Worm (Caenorhabditis elegans) whole organism, young adult: Measurements from ENCODE around the gene txt-9.

Experiments
- B0019.2 ChIP-seq: fragments of 200-800 bp; sonication (Bioruptor generic); conservative IDR thresholded peaks from 2 replicates; pipeline ENCODE4 v1.3.6; 2022; ENCODE audit warnings: missing genetic modification reagents, missing genetic modification characterization, missing compliant biosample characterization
- B0035.1 ChIP-seq: sonication (generic microtip); optimal IDR thresholded peaks from 2 replicates; lab custom pipeline; 2016; ENCODE audit warnings: missing genetic modification characterization, mild to moderate bottlenecking, missing compliant biosample characterization, missing genotype, missing genetic modification reagents
- B0261.1 ChIP-seq: sonication (generic microtip); optimal IDR thresholded peaks from 2 replicates; lab custom pipeline; 2016; ENCODE audit warnings: mild to moderate bottlenecking, missing genetic modification characterization, moderate library complexity, missing compliant biosample characterization
- B0336.3 ChIP-seq: fragments of 200-800 bp; sonication (Bioruptor generic); IDR thresholded peaks from 2 replicates; pipeline ENCODE4 v1.3.6; 2022; ENCODE audit warnings: missing genetic modification characterization, missing compliant biosample characterization
- D2030.7 ChIP-seq: fragments of 200-800 bp; sonication (Bioruptor generic); IDR thresholded peaks from 2 replicates; pipeline ENCODE4 v1.3.6; 2022; ENCODE audit warnings: missing genetic modification reagents, missing genetic modification characterization, missing compliant biosample characterization
- F39B2.1 ChIP-seq: fragments of 200-800 bp; sonication (Bioruptor generic); IDR thresholded peaks from 2 replicates; pipeline ENCODE4 v1.3.6; 2022; ENCODE audit warnings: missing genetic modification reagents, missing genetic modification characterization, missing compliant biosample characterization
- F49E8.2 ChIP-seq: sonication (generic microtip); optimal IDR thresholded peaks from 3 replicates; lab custom pipeline; 2017; ENCODE audit warnings: missing genetic modification characterization, mild to moderate bottlenecking, missing compliant biosample characterization, antibody characterized with exemption, moderate library complexity; ENCODE audit not compliant: insufficient read depth
- F57C9.4 ChIP-seq: sonication (generic microtip); optimal IDR thresholded peaks from 2 replicates; lab custom pipeline; 2017; ENCODE audit warnings: mild to moderate bottlenecking, missing genetic modification characterization, missing compliant biosample characterization
- K11D2.4 ChIP-seq: fragments of 200-800 bp; sonication (Bioruptor generic); IDR thresholded peaks from 2 replicates; pipeline ENCODE4 v1.3.6; 2022; ENCODE audit warnings: missing genetic modification reagents, missing genetic modification characterization, missing compliant biosample characterization
- Y53G8AR.9 ChIP-seq: fragments of 200-800 bp; sonication (Bioruptor generic); conservative IDR thresholded peaks from 2 replicates; pipeline ENCODE4 v1.3.6; 2022; ENCODE audit warnings: missing genetic modification reagents, missing genetic modification characterization, missing compliant biosample characterization
- Y56A3A.18 ChIP-seq: fragments of 200-800 bp; sonication (Bioruptor generic); IDR thresholded peaks from 2 replicates; pipeline ENCODE4 v1.3.6; 2022; ENCODE audit warnings: missing genetic modification reagents, missing genetic modification characterization, missing compliant biosample characterization
- akir-1 ChIP-seq: fragments of 200-800 bp; sonication (Bioruptor generic); optimal IDR thresholded peaks from 2 replicates; lab custom pipeline; 2018; ENCODE audit warnings: mild to moderate bottlenecking, missing genetic modification characterization, moderate library complexity, missing compliant biosample characterization
- atf-7 ChIP-seq: sonication (generic microtip); optimal IDR thresholded peaks from 2 replicates; lab custom pipeline; 2017; ENCODE audit warnings: mild to moderate bottlenecking, missing genetic modification characterization, missing compliant biosample characterization
- attf-3 ChIP-seq: fragments of 200-800 bp; sonication (Bioruptor generic); conservative IDR thresholded peaks from 2 replicates; pipeline ENCODE4 v1.3.6; 2022; ENCODE audit warnings: missing genetic modification reagents, missing genetic modification characterization, missing compliant biosample characterization
- attf-5 ChIP-seq: fragments of 200-800 bp; sonication (Bioruptor generic); optimal IDR thresholded peaks from 2 replicates; lab custom pipeline; 2018; ENCODE audit warnings: mild to moderate bottlenecking, missing genetic modification characterization, missing compliant biosample characterization
- bed-2 ChIP-seq: fragments of 200-800 bp; sonication (Bioruptor generic); IDR thresholded peaks from 2 replicates; pipeline ENCODE4 v1.3.6; 2022; ENCODE audit warnings: missing genetic modification reagents, missing genetic modification characterization, missing compliant biosample characterization
- ceh-100 ChIP-seq: fragments of 200-800 bp; sonication (Bioruptor generic); IDR thresholded peaks from 2 replicates; pipeline ENCODE4 v1.3.6; 2022; ENCODE audit warnings: missing genetic modification reagents, missing genetic modification characterization, missing compliant biosample characterization
- ceh-40 ChIP-seq: fragments of 200-800 bp; sonication (Bioruptor generic); IDR thresholded peaks from 2 replicates; pipeline ENCODE4 v1.3.6; 2022; ENCODE audit warnings: missing genetic modification characterization, missing compliant biosample characterization
- chd-7 ChIP-seq: sonication (generic microtip); optimal IDR thresholded peaks from 2 replicates; lab custom pipeline; 2016; ENCODE audit warnings: mild to moderate bottlenecking, missing genetic modification characterization, moderate library complexity, missing compliant biosample characterization
- dpl-1 ChIP-seq: fragments of 150-350 bp; optimal IDR thresholded peaks from 2 replicates; lab custom pipeline; 2014; ENCODE audit warnings: missing biosample characterization, missing genetic modification reagents, missing genetic modification characterization
- efl-1 ChIP-seq: fragments of 150-350 bp; optimal IDR thresholded peaks from 2 replicates; lab custom pipeline; 2014; ENCODE audit warnings: missing biosample characterization, missing genetic modification reagents, missing genetic modification characterization
- egl-18 ChIP-seq: fragments of 200-800 bp; sonication (Bioruptor generic); IDR thresholded peaks from 2 replicates; pipeline ENCODE4 v1.3.6; 2022; ENCODE audit warnings: missing genetic modification reagents, missing genetic modification characterization, missing compliant biosample characterization
- egl-44 ChIP-seq: fragments of 200-800 bp; sonication (Bioruptor generic); IDR thresholded peaks from 2 replicates; pipeline ENCODE4 v1.3.6; 2022; ENCODE audit warnings: missing genetic modification reagents, missing genetic modification characterization, missing compliant biosample characterization
- ets-4 ChIP-seq: fragments of 200-800 bp; sonication (Bioruptor generic); optimal IDR thresholded peaks from 2 replicates; lab custom pipeline; 2018; ENCODE audit warnings: mild to moderate bottlenecking, missing genetic modification characterization, missing compliant biosample characterization
- fkh-3 ChIP-seq: sonication (generic microtip); optimal IDR thresholded peaks from 2 replicates; lab custom pipeline; 2016; ENCODE audit warnings: mild to moderate bottlenecking, missing genetic modification characterization, missing compliant biosample characterization
- gei-17 ChIP-seq: fragments of 200-800 bp; sonication (Bioruptor generic); optimal IDR thresholded peaks from 2 replicates; lab custom pipeline; 2018; ENCODE audit warnings: mild to moderate bottlenecking, missing genetic modification characterization, missing compliant biosample characterization
- him-1 ChIP-seq: sonication (generic microtip); optimal IDR thresholded peaks from 2 replicates; lab custom pipeline; 2016; ENCODE audit warnings: missing genotype, missing genetic modification reagents, missing genetic modification characterization, missing compliant biosample characterization
- hlh-12 ChIP-seq: sonication (generic microtip); optimal IDR thresholded peaks from 2 replicates; lab custom pipeline; 2016; ENCODE audit warnings: missing genetic modification characterization, missing compliant biosample characterization
- hmg-1.2 ChIP-seq: fragments of 200-800 bp; sonication (Bioruptor generic); IDR thresholded peaks from 2 replicates; pipeline ENCODE4 v1.3.6; 2022; ENCODE audit warnings: missing genetic modification reagents, missing genetic modification characterization, missing compliant biosample characterization
- lag-1 ChIP-seq: fragments of 200-800 bp; sonication (Bioruptor generic); IDR thresholded peaks from 2 replicates; pipeline ENCODE4 v1.3.6; 2022; ENCODE audit warnings: missing genetic modification reagents, missing genetic modification characterization, missing compliant biosample characterization
- madf-10 ChIP-seq: sonication (generic microtip); optimal IDR thresholded peaks from 2 replicates; lab custom pipeline; 2016; ENCODE audit warnings: mild to moderate bottlenecking, missing genetic modification characterization, missing compliant biosample characterization
- madf-8 ChIP-seq: fragments of 200-800 bp; sonication (Bioruptor generic); conservative IDR thresholded peaks from 2 replicates; pipeline ENCODE4 v1.3.6; 2022; ENCODE audit warnings: missing genetic modification reagents, missing genetic modification characterization, missing compliant biosample characterization
- mxl-1 ChIP-seq: sonication (generic microtip); optimal IDR thresholded peaks from 2 replicates; lab custom pipeline; 2016; ENCODE audit warnings: missing genetic modification characterization, missing compliant biosample characterization
- nhr-120 ChIP-seq: fragments of 200-800 bp; sonication (Bioruptor generic); IDR thresholded peaks from 2 replicates; pipeline ENCODE4 v1.3.6; 2022; ENCODE audit warnings: missing genetic modification characterization, missing compliant biosample characterization
- nhr-179 ChIP-seq: sonication (generic microtip); optimal IDR thresholded peaks from 2 replicates; lab custom pipeline; 2016; ENCODE audit warnings: mild to moderate bottlenecking, missing genetic modification characterization, missing compliant biosample characterization
- nhr-90 ChIP-seq: sonication (generic microtip); optimal IDR thresholded peaks from 2 replicates; lab custom pipeline; 2016; ENCODE audit warnings: missing genotype, mild to moderate bottlenecking, missing genetic modification characterization, missing compliant biosample characterization
- pha-4 ChIP-seq: fragments of 150-350 bp; sonication (generic microtip); optimal IDR thresholded peaks from 2 replicates; lab custom pipeline; 2014; ENCODE audit warnings: missing biosample characterization, missing genetic modification reagents, missing genetic modification characterization
- rec-8 ChIP-seq, 2 experiments: sonication (generic microtip); optimal IDR thresholded peaks; 2 replicates each; lab custom pipeline; 2016; ENCODE audit warnings: mild to moderate bottlenecking in 2 of 2, missing genetic modification characterization in 2 of 2, missing genetic modification reagents in 2 of 2, missing genotype in 2 of 2, missing biosample characterization in 1 of 2, missing compliant biosample characterization in 1 of 2, moderate library complexity in 1 of 2
- sdz-38 ChIP-seq: sonication (generic microtip); optimal IDR thresholded peaks from 2 replicates; lab custom pipeline; 2016; ENCODE audit warnings: missing genotype, missing genetic modification characterization, missing compliant biosample characterization
- snpc-1.3 ChIP-seq: sonication (generic microtip); optimal IDR thresholded peaks from 2 replicates; lab custom pipeline; 2017; ENCODE audit warnings: missing genetic modification characterization, mild to moderate bottlenecking, missing compliant biosample characterization, antibody characterized with exemption, moderate library complexity, missing genotype, missing genetic modification reagents; ENCODE audit not compliant: insufficient read depth
- tlf-1 ChIP-seq: fragments of 200-800 bp; sonication (Bioruptor generic); optimal IDR thresholded peaks from 2 replicates; lab custom pipeline; 2018; ENCODE audit warnings: mild to moderate bottlenecking, missing genetic modification characterization, missing compliant biosample characterization
- unc-130 ChIP-seq: sonication (generic microtip); optimal IDR thresholded peaks from 2 replicates; lab custom pipeline; 2016; ENCODE audit warnings: missing genetic modification reagents, missing genetic modification characterization, missing compliant biosample characterization
- xnd-1 ChIP-seq: sonication (generic microtip); optimal IDR thresholded peaks from 2 replicates; lab custom pipeline; 2016; ENCODE audit warnings: missing genotype, missing genetic modification reagents, missing genetic modification characterization, missing compliant biosample characterization
- ztf-25 ChIP-seq: fragments of 200-800 bp; sonication (Bioruptor generic); IDR thresholded peaks from 2 replicates; pipeline ENCODE4 v1.3.6; 2022; ENCODE audit warnings: missing genetic modification reagents, missing genetic modification characterization, missing compliant biosample characterization
- ztf-26 ChIP-seq: sonication (generic microtip); optimal IDR thresholded peaks from 2 replicates; lab custom pipeline; 2017; ENCODE audit warnings: missing genetic modification characterization, missing compliant biosample characterization
- ztf-3 ChIP-seq: fragments of 200-800 bp; sonication (Bioruptor generic); optimal IDR thresholded peaks from 2 replicates; lab custom pipeline; 2018; ENCODE audit warnings: mild to moderate bottlenecking, missing genetic modification characterization, missing compliant biosample characterization

txt-9 gene

DNA sequence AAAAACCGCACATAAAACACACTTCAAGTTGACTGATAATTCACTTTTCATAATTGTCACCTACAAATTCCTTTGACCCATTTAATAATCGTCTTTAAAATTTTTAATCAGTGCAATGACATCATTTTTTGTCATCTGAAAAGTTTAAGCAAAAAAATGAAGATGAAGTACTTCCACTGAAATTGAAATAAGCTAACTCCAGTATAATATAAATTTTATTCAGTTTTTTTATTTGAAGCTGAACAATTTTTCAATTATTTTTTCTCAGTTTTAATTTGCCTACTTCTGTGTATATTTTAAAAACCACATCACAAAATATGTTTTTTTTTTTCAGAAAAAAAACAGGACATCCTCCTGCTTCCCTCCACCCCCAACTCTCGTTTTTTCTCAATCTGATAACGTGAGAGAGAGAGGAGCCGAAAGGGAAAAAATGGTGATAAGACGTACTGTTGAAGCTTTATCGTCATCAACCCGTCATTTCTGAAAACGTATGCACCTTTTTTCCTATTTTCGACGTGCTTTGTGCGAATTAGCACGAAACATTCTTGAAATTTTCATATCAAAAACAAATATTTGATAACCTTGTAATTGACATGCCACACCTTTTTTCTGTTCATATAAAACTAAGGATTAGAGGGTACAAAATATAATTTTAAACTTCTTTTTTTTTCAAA is 18.3 kb downstream of the txt-9 start, which contains the start of the genes C04G6.11 and mpk-2 (continued):
- TF ChIP-seq egl-18 (GFP tag; lab: Robert Waterston, UW), result no peak
- no peak for TF ChIP-seq K11D2.4 (GFP tag; lab: Robert Waterston, UW)
- no peak for TF ChIP-seq bed-2 (GFP tag; lab: Robert Waterston, UW)
- peak; percentile 22 for TF ChIP-seq madf-10
- no peak for TF ChIP-seq fkh-3 (tag; lab: Kevin White, UChicago)
- TF ChIP-seq, all 124 proteins: peak for 6

DNA sequence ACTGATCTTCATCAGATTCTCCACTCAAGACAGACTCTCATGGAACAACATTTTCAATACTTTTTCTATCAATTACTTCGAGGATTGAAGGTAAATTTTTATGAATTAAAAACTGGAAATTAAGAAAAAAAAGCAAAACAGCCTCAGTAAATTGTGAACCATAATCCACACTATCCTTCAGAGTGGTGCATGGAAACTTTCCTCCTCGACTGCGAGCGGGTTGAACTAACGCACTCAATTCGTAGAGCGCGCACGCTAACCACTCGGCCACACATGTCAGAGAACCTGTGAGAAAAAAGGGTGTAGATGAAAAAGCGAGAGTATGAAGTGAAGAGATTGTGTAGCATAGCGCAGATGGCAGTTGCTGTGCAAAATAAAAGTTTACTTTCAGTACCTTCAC is 19.4 kb downstream of the txt-9 start:
- TF ChIP-seq nhr-90 (tag; lab: Kevin White, UChicago) (peak; percentile 97), egl-44 (GFP tag; lab: Robert Waterston, UW) (peak; percentile 90), attf-3 (GFP tag; lab: Robert Waterston, UW) (peak; percentile 52), snpc-1.3 (tag; lab: Kevin White, UChicago) (peak; percentile 89), D2030.7 (peak; percentile 80), mxl-1 (peak; percentile 95), tlf-1 (peak; percentile 36), F39B2.1 (GFP tag; lab: Robert Waterston, UW) (no peak), ceh-40 (GFP tag; lab: Robert Waterston, UW) (peak; percentile 93), B0035.1 (tag; lab: Kevin White, UChicago) (peak; percentile 27), dpl-1 (GFP tag; lab: Kevin White, UChicago) (peak; percentile 1), rec-8 (tag; optimal IDR thresholded peaks at IDR 0.05; lab: Kevin White, UChicago) (peak; percentile 91 to 94), madf-8 (peak; percentile 24; the same call in 1 of the 2 replicates), ztf-26 (tag; lab: Kevin White, UChicago) (peak; percentile 86), him-1 (tag; lab: Kevin White, UChicago) (peak; percentile 98), sdz-38 (tag; lab: Kevin White, UChicago) (no peak), akir-1 (GFP tag; lab: Kevin White, UChicago) (peak; percentile 83), ceh-100 (GFP tag; lab: Robert Waterston, UW) (peak; percentile 78), efl-1 (no peak), unc-130 (GFP tag; lab: Kevin White, UChicago) (peak; percentile 71), Y56A3A.18 (GFP tag; lab: Robert Waterston, UW) (peak; percentile 83; the same call in 1 of the 2 replicates), lag-1 (GFP tag; lab: Robert Waterston, UW) (no peak), attf-5 (GFP tag; lab: Kevin White, UChicago) (peak; percentile 77), F49E8.2 (peak; percentile 64), gei-17 (GFP tag; lab: Kevin White, UChicago) (peak; percentile 18), Y53G8AR.9 (GFP tag; lab: Robert Waterston, UW) (peak; percentile 61), nhr-179 (tag; lab: Kevin White, UChicago) (peak; percentile 75), hmg-1.2 (peak; percentile 85), B0261.1 (peak; percentile 97), B0019.2 (GFP tag; lab: Robert Waterston, UW) (peak; percentile 37; the same call in 1 of the 2 replicates), chd-7 (peak; percentile 91), atf-7 (tag; lab: Kevin White, UChicago) (peak; percentile 63), ets-4 (peak; percentile 67), nhr-120 (GFP tag; lab: Robert Waterston, UW) (0 out of 2 replicates have a peak, but pooled peaks have one; percentile 82), pha-4 (tag; lab: Kevin White, UChicago) (no peak), ztf-25 (peak; percentile 92), xnd-1 (tag; lab: Kevin White, UChicago) (peak; percentile 13), hlh-12 (tag; lab: Kevin White, UChicago) (peak; percentile 78), B0336.3 (GFP tag; lab: Robert Waterston, UW) (peak; percentile 86), F57C9.4 (tag; lab: Kevin White, UChicago) (peak; percentile 82), egl-18 (GFP tag; lab: Robert Waterston, UW) (0 out of 2 replicates have a peak, but pooled peaks have one; percentile 57), ztf-3 (GFP tag; lab: Kevin White, UChicago) (no peak)
